Worm (Caenorhabditis elegans): Measurements from ENCODE around the gene F55C5.17.

ce11 chrV:12271495-12271894 is 30.8 kb upstream of the F55C5.17 start, which contains the start of the genes tsfm-1 and capg-2:
- TF ChIP-seq fkh-10 (GFP tag; optimal IDR thresholded peaks at IDR 0.05) (no peak), nhr-77 (tag; optimal IDR thresholded peaks at IDR 0.05) (no peak), fos-1 (tag; optimal IDR thresholded peaks at IDR 0.05) (no peak), nhr-19 (GFP tag; conservative IDR thresholded peaks at IDR 0.05) (no peak), pqm-1 (tag; optimal IDR thresholded peaks at IDR 0.05) (no peak), mdl-1 (tag; optimal IDR thresholded peaks at IDR 0.05) (no peak), nhr-85 (tag) (peak; percentile 28), elt-3 (tag; optimal IDR thresholded peaks at IDR 0.05) (no peak), snpc-4 (tag; optimal IDR thresholded peaks at IDR 0.05) (no peak), nhr-11 (tag; optimal IDR thresholded peaks at IDR 0.05) (no peak), jun-1 (tag; optimal IDR thresholded peaks at IDR 0.05) (no peak), lin-14 (GFP tag; optimal IDR thresholded peaks at IDR 0.05) (no peak), nhr-71 (tag; optimal IDR thresholded peaks at IDR 0.05) (no peak)
